Fruit fly (Drosophila melanogaster) whole organism, embryonic: Measurements from ENCODE around the gene Hrs.

Experiments
- ATbp ChIP-seq: fragments of 200-800 bp; sonication (Bioruptor generic); optimal IDR thresholded peaks from 2 replicates; lab custom pipeline; 2017; ENCODE audit warnings: missing biosample characterization, mild to moderate bottlenecking, missing genetic modification characterization, missing genetic modification reagents
- Atf6 ChIP-seq: fragments of 200-800 bp; sonication (Bioruptor generic); IDR thresholded peaks from 2 replicates; pipeline ENCODE4 v1.3.6; 2022; ENCODE audit warnings: missing biosample characterization, missing genetic modification characterization
- BEAF-32 ChIP-seq: fragments of 200-800 bp; sonication (Bioruptor generic); optimal IDR thresholded peaks from 3 replicates; lab custom pipeline; 2017; ENCODE audit warnings: missing biosample characterization, missing genetic modification characterization, mild to moderate bottlenecking, moderate library complexity, missing genetic modification reagents
- CG1024 ChIP-seq: fragments of 200-800 bp; sonication (Bioruptor generic); IDR thresholded peaks from 2 replicates; pipeline ENCODE4 v1.3.6; 2022; ENCODE audit warnings: missing biosample characterization, missing genetic modification characterization
- CG10431 ChIP-seq: fragments of 200-800 bp; sonication (Bioruptor generic); optimal IDR thresholded peaks from 3 replicates; lab custom pipeline; 2018; ENCODE audit warnings: missing biosample characterization, mild to moderate bottlenecking, missing genetic modification characterization
- CG11695 ChIP-seq: fragments of 200-800 bp; sonication (Bioruptor generic); IDR thresholded peaks from 3 replicates; pipeline ENCODE4 v1.3.6; 2022; ENCODE audit warnings: missing biosample characterization, missing genetic modification characterization
- CG12391 ChIP-seq: fragments of 200-800 bp; sonication (Bioruptor generic); optimal IDR thresholded peaks from 3 replicates; lab custom pipeline; 2018; ENCODE audit warnings: missing biosample characterization, mild to moderate bottlenecking, missing genetic modification characterization, moderate library complexity
- CG12744 ChIP-seq: fragments of 200-800 bp; sonication (Bioruptor generic); optimal IDR thresholded peaks from 2 replicates; lab custom pipeline; 2016; ENCODE audit warnings: missing biosample characterization, missing genetic modification characterization
- CG13894 ChIP-seq: fragments of 200-800 bp; sonication (Bioruptor generic); optimal IDR thresholded peaks from 3 replicates; lab custom pipeline; 2018; ENCODE audit warnings: missing biosample characterization, mild to moderate bottlenecking, missing genetic modification characterization, moderate library complexity
- CG16815 ChIP-seq: fragments of 200-800 bp; sonication (Bioruptor generic); optimal IDR thresholded peaks from 3 replicates; lab custom pipeline; 2017; ENCODE audit warnings: missing biosample characterization, mild to moderate bottlenecking, missing genetic modification characterization
- CG2875 ChIP-seq: fragments of 200-800 bp; sonication (Bioruptor generic); optimal IDR thresholded peaks from 2 replicates; lab custom pipeline; 2017; ENCODE audit warnings: missing biosample characterization, mild to moderate bottlenecking, missing genetic modification characterization, missing genetic modification reagents
- CG31441 ChIP-seq: fragments of 200-800 bp; sonication (Bioruptor generic); IDR thresholded peaks from 2 replicates; pipeline ENCODE4 v1.3.6; 2022; ENCODE audit warnings: missing biosample characterization, missing genetic modification characterization
- CG3407 ChIP-seq: fragments of 200-800 bp; sonication (Bioruptor generic); optimal IDR thresholded peaks from 2 replicates; lab custom pipeline; 2018; ENCODE audit warnings: missing biosample characterization, mild to moderate bottlenecking, missing genetic modification characterization
- CG43689 ChIP-seq: fragments of 200-800 bp; sonication (Bioruptor generic); IDR thresholded peaks from 2 replicates; pipeline ENCODE4 v1.3.6; 2022; ENCODE audit warnings: missing biosample characterization, missing genetic modification characterization
- CG5180 ChIP-seq: fragments of 200-800 bp; sonication (Bioruptor generic); optimal IDR thresholded peaks from 3 replicates; lab custom pipeline; 2017; ENCODE audit warnings: missing biosample characterization, missing genetic modification characterization, mild to moderate bottlenecking, moderate library complexity, missing genetic modification reagents
- CG9437 ChIP-seq: fragments of 200-800 bp; sonication (Bioruptor generic); optimal IDR thresholded peaks from 2 replicates; lab custom pipeline; 2018; ENCODE audit warnings: missing biosample characterization, mild to moderate bottlenecking, missing genetic modification characterization
- CG9797 ChIP-seq: fragments of 200-800 bp; sonication (Bioruptor generic); optimal IDR thresholded peaks from 3 replicates; lab custom pipeline; 2018; ENCODE audit warnings: missing biosample characterization, mild to moderate bottlenecking, missing genetic modification characterization
- CkIIα-i1 ChIP-seq: fragments of 200-800 bp; sonication (Bioruptor generic); IDR thresholded peaks from 2 replicates; pipeline ENCODE4 v1.3.6; 2022; ENCODE audit warnings: missing biosample characterization, missing genetic modification characterization
- Deaf1 ChIP-seq: fragments of 200-800 bp; optimal IDR thresholded peaks from 3 replicates; lab custom pipeline; 2019; ENCODE audit warnings: missing biosample characterization, mild to moderate bottlenecking, missing genetic modification characterization, moderate library complexity
- Dll ChIP-seq: fragments of 200-800 bp; sonication (Bioruptor generic); IDR thresholded peaks from 4 replicates; pipeline ENCODE4 v1.3.6; 2022; ENCODE audit warnings: missing biosample characterization, missing genetic modification characterization; ENCODE audit not compliant: partially characterized antibody
- ERR ChIP-seq: fragments of 200-800 bp; sonication (Bioruptor generic); optimal IDR thresholded peaks from 2 replicates; lab custom pipeline; 2016; ENCODE audit warnings: missing biosample characterization, missing genetic modification characterization
- Elba2 ChIP-seq: fragments of 200-800 bp; sonication (Bioruptor generic); optimal IDR thresholded peaks from 3 replicates; lab custom pipeline; 2016; ENCODE audit warnings: missing biosample characterization, missing genetic modification characterization
- Gug ChIP-seq: fragments of 200-800 bp; sonication (Bioruptor generic); IDR thresholded peaks from 4 replicates; pipeline ENCODE4 v1.3.6; 2022; ENCODE audit warnings: missing biosample characterization, missing genetic modification characterization
- Hand ChIP-seq: fragments of 200-800 bp; sonication (Bioruptor generic); optimal IDR thresholded peaks from 2 replicates; lab custom pipeline; 2017; ENCODE audit warnings: mild to moderate bottlenecking, missing biosample characterization, missing genetic modification reagents, missing genetic modification characterization
- Meics ChIP-seq: fragments of 200-800 bp; sonication (Bioruptor generic); optimal IDR thresholded peaks from 2 replicates; lab custom pipeline; 2017; ENCODE audit warnings: missing biosample characterization, mild to moderate bottlenecking, missing genetic modification characterization
- Nf-YC ChIP-seq: fragments of 200-800 bp; optimal IDR thresholded peaks from 3 replicates; lab custom pipeline; 2019; ENCODE audit warnings: missing biosample characterization, mild to moderate bottlenecking, missing genetic modification characterization, moderate library complexity
- Oli ChIP-seq: fragments of 200-800 bp; sonication (Bioruptor generic); optimal IDR thresholded peaks from 2 replicates; lab custom pipeline; 2018; ENCODE audit warnings: missing biosample characterization, mild to moderate bottlenecking, missing genetic modification characterization, moderate library complexity
- Ptx1 ChIP-seq: fragments of 200-800 bp; sonication (Bioruptor generic); IDR thresholded peaks from 2 replicates; pipeline ENCODE4 v1.3.6; 2022; ENCODE audit warnings: missing biosample characterization, missing genetic modification characterization
- Six4 ChIP-seq: fragments of 200-800 bp; sonication (Bioruptor generic); optimal IDR thresholded peaks from 2 replicates; lab custom pipeline; 2016; ENCODE audit warnings: missing biosample characterization, missing genetic modification characterization
- Sox100B ChIP-seq: fragments of 200-800 bp; sonication (Bioruptor generic); optimal IDR thresholded peaks from 3 replicates; lab custom pipeline; 2018; ENCODE audit warnings: missing biosample characterization, mild to moderate bottlenecking, missing genetic modification characterization
- Spps ChIP-seq: fragments of 200-800 bp; sonication (Bioruptor generic); optimal IDR thresholded peaks from 2 replicates; lab custom pipeline; 2018; ENCODE audit warnings: missing biosample characterization, mild to moderate bottlenecking, missing genetic modification characterization
- Tbp ChIP-seq: fragments of >200 bp; optimal IDR thresholded peaks from 2 replicates; lab custom pipeline; 2018; ENCODE audit warnings: missing biosample characterization, missing genetic modification characterization
- Xrp1 ChIP-seq: fragments of 200-800 bp; sonication (Bioruptor generic); IDR thresholded peaks from 2 replicates; pipeline ENCODE4 v1.3.6; 2022; ENCODE audit warnings: missing biosample characterization, missing genetic modification characterization
- ac ChIP-seq: fragments of 200-800 bp; sonication (Bioruptor generic); optimal IDR thresholded peaks from 3 replicates; lab custom pipeline; 2017; ENCODE audit warnings: missing biosample characterization, mild to moderate bottlenecking, missing genetic modification characterization
- btn ChIP-seq: fragments of 200-800 bp; sonication (Bioruptor generic); optimal IDR thresholded peaks from 2 replicates; lab custom pipeline; 2016; ENCODE audit warnings: missing biosample characterization, missing genetic modification characterization
- crp ChIP-seq, 2 experiments: fragments of 200-800 bp; sonication (Bioruptor generic); optimal IDR thresholded peaks; 2 replicates in 1 of 2; 3 replicates in 1 of 2; lab custom pipeline; 2017; ENCODE audit warnings: missing biosample characterization in 2 of 2, missing genetic modification characterization in 2 of 2, mild to moderate bottlenecking in 1 of 2, moderate library complexity in 1 of 2
- dpn ChIP-seq, 2 experiments: fragments of 200-800 bp; sonication (Bioruptor generic); optimal IDR thresholded peaks; 3 replicates each; lab custom pipeline; 2016; ENCODE audit warnings: missing biosample characterization in 2 of 2, missing genetic modification characterization in 2 of 2
- fu2 ChIP-seq: fragments of 200-800 bp; sonication (Bioruptor generic); optimal IDR thresholded peaks from 2 replicates; lab custom pipeline; 2016; ENCODE audit warnings: missing biosample characterization, missing genetic modification characterization
- ham ChIP-seq: fragments of 200-800 bp; sonication (Bioruptor generic); IDR thresholded peaks from 2 replicates; pipeline ENCODE4 v1.3.6; 2022; ENCODE audit warnings: missing biosample characterization, missing genetic modification characterization
- maf-S ChIP-seq: fragments of 200-800 bp; sonication (Bioruptor generic); optimal IDR thresholded peaks from 2 replicates; lab custom pipeline; 2016; ENCODE audit warnings: missing biosample characterization, missing genetic modification characterization
- repo ChIP-seq: fragments of 200-800 bp; sonication (Bioruptor generic); optimal IDR thresholded peaks from 2 replicates; lab custom pipeline; 2016; ENCODE audit warnings: missing biosample characterization, missing genetic modification characterization
- run ChIP-seq: fragments of 200-800 bp; sonication (Bioruptor generic); optimal IDR thresholded peaks from 3 replicates; lab custom pipeline; 2018; ENCODE audit warnings: missing biosample characterization, mild to moderate bottlenecking, missing genetic modification characterization
- seq ChIP-seq: fragments of 200-800 bp; sonication (Bioruptor generic); IDR thresholded peaks from 2 replicates; pipeline ENCODE4 v1.3.6; 2022; ENCODE audit warnings: missing biosample characterization, missing genetic modification characterization
- shn ChIP-seq: fragments of 200-800 bp; sonication (Bioruptor generic); optimal IDR thresholded peaks from 3 replicates; lab custom pipeline; 2016; ENCODE audit warnings: missing biosample characterization, missing genetic modification characterization
- sim ChIP-seq: fragments of 200-800 bp; sonication (Bioruptor generic); IDR thresholded peaks from 2 replicates; pipeline ENCODE4 v1.3.6; 2022; ENCODE audit warnings: missing biosample characterization, missing genetic modification characterization
- sima ChIP-seq: fragments of 200-800 bp; sonication (Bioruptor generic); optimal IDR thresholded peaks from 2 replicates; lab custom pipeline; 2016; ENCODE audit warnings: missing biosample characterization, missing genetic modification characterization
- slp2 ChIP-seq: fragments of 200-800 bp; sonication (Bioruptor generic); optimal IDR thresholded peaks from 2 replicates; lab custom pipeline; 2016; ENCODE audit warnings: missing biosample characterization, missing genetic modification characterization
- tin ChIP-seq: fragments of 200-800 bp; sonication (Bioruptor generic); optimal IDR thresholded peaks from 3 replicates; lab custom pipeline; 2016; ENCODE audit warnings: missing biosample characterization, missing genetic modification characterization
- tll ChIP-seq, 2 experiments: fragments of 200-800 bp in 1 of 2; fragments of >200 bp in 1 of 2; sonication (Bioruptor generic) in 1 of 2; optimal IDR thresholded peaks; 2 replicates each; lab custom pipeline; 2017 to 2019; ENCODE audit warnings: missing biosample characterization in 2 of 2, missing genetic modification characterization in 2 of 2, mild to moderate bottlenecking in 1 of 2, moderate library complexity in 1 of 2
- vfl ChIP-seq: fragments of 200-800 bp; sonication (Bioruptor generic); optimal IDR thresholded peaks from 2 replicates; lab custom pipeline; 2016; ENCODE audit warnings: missing biosample characterization, missing genetic modification characterization
- zf30C ChIP-seq: fragments of 200-800 bp; sonication (Bioruptor generic); optimal IDR thresholded peaks from 3 replicates; lab custom pipeline; 2018; ENCODE audit warnings: missing biosample characterization, mild to moderate bottlenecking, missing genetic modification characterization

The Hrs gene

DNA sequence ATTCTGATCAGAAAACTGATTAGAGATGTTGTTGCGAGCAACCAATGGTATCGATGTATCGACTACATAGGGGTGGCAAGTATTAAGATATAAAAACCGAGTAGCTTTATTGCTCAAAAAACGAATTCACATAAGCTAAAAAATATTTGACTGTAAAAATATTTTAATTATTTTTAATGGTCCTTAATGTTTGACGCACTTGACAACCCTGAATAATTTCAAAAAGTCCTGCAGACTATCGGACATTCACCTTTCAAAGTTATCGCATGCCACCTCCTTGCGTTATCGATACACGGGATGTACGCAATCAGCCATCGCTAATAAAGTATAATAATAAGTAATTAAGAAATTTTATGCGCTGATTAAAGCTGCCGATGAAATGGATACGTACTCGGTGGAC lies 19.9 kb downstream of the Hrs start, which contains the start of the genes HemK2, Snapin and Tnpo-SR (continued):
- TF ChIP-seq CG3407 (GFP tag; lab: Kevin White, UChicago) (peak; percentile 69), Elba2 (GFP tag; lab: Kevin White, UChicago) (peak; percentile 77), btn (GFP tag; lab: Kevin White, UChicago) (peak; percentile 53), Dll (GFP tag; lab: Robert Waterston, UW) (peak; percentile 98), sima (GFP tag; lab: Kevin White, UChicago) (no peak), Oli (tag; lab: Kevin White, UChicago) (peak; percentile 80), dpn (GFP tag; optimal IDR thresholded peaks at IDR 0.05; lab: Kevin White, UChicago) (peak; percentile 84 to 92), crp (GFP tag; optimal IDR thresholded peaks at IDR 0.05; lab: Kevin White, UChicago) (peak in 1 of 2 experiments; percentile 63), ATbp (peak; percentile 73), ac (GFP tag; lab: Kevin White, UChicago) (peak; percentile 61), Ptx1 (peak; percentile 96), Gug (peak; percentile 90), run (peak; percentile 62), Hand (GFP tag; lab: Kevin White, UChicago) (peak; percentile 79), Sox100B (GFP tag; lab: Kevin White, UChicago) (peak; percentile 79), CG10431 (peak; percentile 67), CG1024 (GFP tag; lab: Robert Waterston, UW) (peak; percentile 81), CG2875 (GFP tag; lab: Kevin White, UChicago) (peak; percentile 74), zf30C (GFP tag; lab: Kevin White, UChicago) (peak; percentile 11), CG12391 (peak; percentile 96), Xrp1 (GFP tag; lab: Robert Waterston, UW) (peak; percentile 95), fu2 (GFP tag; lab: Kevin White, UChicago) (peak; percentile 76), CkIIα-i1 (GFP tag; lab: Robert Waterston, UW) (no peak), Nf-YC (peak; percentile 86), CG9797 (GFP tag; lab: Kevin White, UChicago) (peak; percentile 62), seq (GFP tag; lab: Robert Waterston, UW) (peak; percentile 86), CG43689 (peak; percentile 79), tll (GFP tag; optimal IDR thresholded peaks at IDR 0.05; lab: Kevin White, UChicago) (peak in 1 of 2 experiments; percentile 1), Meics (GFP tag; lab: Kevin White, UChicago) (peak; percentile 88), Tbp (GFP tag; lab: Kevin White, UChicago) (no peak), CG11695 (GFP tag; lab: Robert Waterston, UW) (peak; percentile 91), sim (peak; percentile 72; the same call in 1 of the 2 replicates), ERR (GFP tag; lab: Kevin White, UChicago) (peak; percentile 81), CG16815 (GFP tag; lab: Kevin White, UChicago) (peak; percentile 85), Atf6 (GFP tag; lab: Robert Waterston, UW) (peak; percentile 88), CG5180 (GFP tag; lab: Kevin White, UChicago) (peak; percentile 56), CG13894 (tag; lab: Kevin White, UChicago) (peak; percentile 96), ham (GFP tag; lab: Robert Waterston, UW) (peak; percentile 47; the same call in 1 of the 2 replicates), BEAF-32 (peak; percentile 99), CG31441 (GFP tag; lab: Robert Waterston, UW) (peak; percentile 94), slp2 (GFP tag; lab: Kevin White, UChicago) (peak; percentile 75), shn (GFP tag; lab: Kevin White, UChicago) (peak; percentile 61), Six4 (GFP tag; lab: Kevin White, UChicago) (peak; percentile 77), maf-S (GFP tag; lab: Kevin White, UChicago) (peak; percentile 84), Spps (tag; lab: Kevin White, UChicago) (peak; percentile 69), vfl (GFP tag; lab: Kevin White, UChicago) (peak; percentile 92), CG12744 (GFP tag; lab: Kevin White, UChicago) (peak; percentile 87), Deaf1 (tag; lab: Kevin White, UChicago) (peak; percentile 70), repo (peak; percentile 41), tin (GFP tag; lab: Kevin White, UChicago) (peak; percentile 89), CG9437 (GFP tag; lab: Kevin White, UChicago) (peak; percentile 67)
